Fruit fly (Drosophila melanogaster) whole organism, embryonic: ENCODE measurements around the gene CG10602.
A peak's percentile ranks its signal among the peaks of the same experiment; 100 is the strongest.

Source experiments
- Abd-B ChIP-seq: fragments of 200-800 bp; sonication (Bioruptor generic); optimal IDR thresholded peaks from 2 replicates; lab custom pipeline; 2018; ENCODE audit warnings: missing biosample characterization, mild to moderate bottlenecking, missing genetic modification characterization, moderate library complexity
- Antp ChIP-seq: fragments of 200-800 bp; sonication (Bioruptor generic); optimal IDR thresholded peaks from 3 replicates; lab custom pipeline; 2016; ENCODE audit warnings: missing biosample characterization, missing genetic modification characterization
- Bdp1 ChIP-seq: fragments of 200-800 bp; sonication (Bioruptor generic); optimal IDR thresholded peaks from 3 replicates; lab custom pipeline; 2016; ENCODE audit warnings: missing biosample characterization, missing genetic modification characterization
- CG10209 ChIP-seq: fragments of 200-800 bp; sonication (Bioruptor generic); optimal IDR thresholded peaks from 3 replicates; lab custom pipeline; 2017; ENCODE audit warnings: missing biosample characterization, mild to moderate bottlenecking, missing genetic modification characterization, missing genetic modification reagents
- CG10979 ChIP-seq: fragments of 200-800 bp; sonication (Bioruptor generic); optimal IDR thresholded peaks from 2 replicates; lab custom pipeline; 2018; ENCODE audit warnings: missing biosample characterization, mild to moderate bottlenecking, missing genetic modification characterization, moderate library complexity
- CG12155 ChIP-seq: fragments of 200-800 bp; sonication (Bioruptor generic); optimal IDR thresholded peaks from 3 replicates; lab custom pipeline; 2016; ENCODE audit warnings: missing biosample characterization, missing genetic modification characterization
- CG12236 ChIP-seq: fragments of 200-800 bp; sonication (Bioruptor generic); optimal IDR thresholded peaks from 2 replicates; lab custom pipeline; 2016; ENCODE audit warnings: missing biosample characterization, missing genetic modification characterization
- CG12391 ChIP-seq: fragments of 200-800 bp; sonication (Bioruptor generic); optimal IDR thresholded peaks from 3 replicates; lab custom pipeline; 2018; ENCODE audit warnings: missing biosample characterization, mild to moderate bottlenecking, missing genetic modification characterization, moderate library complexity
- CG12659 ChIP-seq: fragments of 200-800 bp; sonication (Bioruptor generic); optimal IDR thresholded peaks from 3 replicates; lab custom pipeline; 2017; ENCODE audit warnings: mild to moderate bottlenecking, missing biosample characterization, missing genetic modification reagents, missing genetic modification characterization
- CG13894 ChIP-seq: fragments of 200-800 bp; sonication (Bioruptor generic); optimal IDR thresholded peaks from 3 replicates; lab custom pipeline; 2018; ENCODE audit warnings: missing biosample characterization, mild to moderate bottlenecking, missing genetic modification characterization, moderate library complexity
- CG1529 ChIP-seq: fragments of 200-800 bp; sonication (Bioruptor generic); optimal IDR thresholded peaks from 3 replicates; lab custom pipeline; 2018; ENCODE audit warnings: missing biosample characterization, missing genetic modification characterization
- CG17385 ChIP-seq: fragments of 200-800 bp; sonication (Bioruptor generic); optimal IDR thresholded peaks from 3 replicates; lab custom pipeline; 2018; ENCODE audit warnings: missing biosample characterization, mild to moderate bottlenecking, missing genetic modification characterization
- CG18619 ChIP-seq: fragments of 200-800 bp; sonication (Bioruptor generic); optimal IDR thresholded peaks from 3 replicates; lab custom pipeline; 2017; ENCODE audit warnings: missing biosample characterization, mild to moderate bottlenecking, missing genetic modification characterization
- CG2120 ChIP-seq: fragments of 200-800 bp; sonication (Bioruptor generic); optimal IDR thresholded peaks from 3 replicates; lab custom pipeline; 2016; ENCODE audit warnings: missing biosample characterization, missing genetic modification characterization
- CG2199 ChIP-seq: fragments of 200-800 bp; sonication (Bioruptor generic); IDR thresholded peaks from 3 replicates; pipeline ENCODE4 v1.3.6; 2022; ENCODE audit warnings: missing biosample characterization, missing genetic modification characterization
- CG34422 ChIP-seq: fragments of 200-800 bp; sonication (Bioruptor generic); IDR thresholded peaks from 3 replicates; pipeline ENCODE4 v1.3.6; 2022; ENCODE audit warnings: missing biosample characterization, missing genetic modification characterization
- CG4282 ChIP-seq: fragments of 200-800 bp; sonication (Bioruptor generic); optimal IDR thresholded peaks from 2 replicates; lab custom pipeline; 2016; ENCODE audit warnings: missing biosample characterization, missing genetic modification characterization
- CG6254 ChIP-seq: fragments of 200-800 bp; sonication (Bioruptor generic); optimal IDR thresholded peaks from 3 replicates; lab custom pipeline; 2017; ENCODE audit warnings: mild to moderate bottlenecking, missing biosample characterization, missing genetic modification reagents, missing genetic modification characterization
- CG7928 ChIP-seq: fragments of 200-800 bp; sonication (Bioruptor generic); optimal IDR thresholded peaks from 2 replicates; lab custom pipeline; 2017; ENCODE audit warnings: missing biosample characterization, mild to moderate bottlenecking, missing genetic modification characterization
- CG8388 ChIP-seq: fragments of 200-800 bp; sonication (Bioruptor generic); optimal IDR thresholded peaks from 2 replicates; lab custom pipeline; 2019; ENCODE audit warnings: missing biosample characterization, mild to moderate bottlenecking, missing genetic modification characterization, moderate library complexity
- E2f1 ChIP-seq: fragments of 200-800 bp; sonication (Bioruptor generic); IDR thresholded peaks from 2 replicates; pipeline ENCODE4 v1.3.6; 2022; ENCODE audit warnings: missing biosample characterization, missing genetic modification characterization
- Fer1 ChIP-seq: fragments of 200-800 bp; sonication (Bioruptor generic); optimal IDR thresholded peaks from 2 replicates; lab custom pipeline; 2017; ENCODE audit warnings: missing biosample characterization, mild to moderate bottlenecking, missing genetic modification characterization
- H15 ChIP-seq: fragments of 200-800 bp; sonication (Bioruptor generic); IDR thresholded peaks from 3 replicates; pipeline ENCODE4 v1.3.6; 2022; ENCODE audit warnings: missing biosample characterization, missing genetic modification characterization
- HLH54F ChIP-seq: fragments of 200-800 bp; sonication (Bioruptor generic); optimal IDR thresholded peaks from 3 replicates; lab custom pipeline; 2016; ENCODE audit warnings: missing biosample characterization, missing genetic modification characterization
- Hmr ChIP-seq: fragments of 200-800 bp; sonication (Bioruptor generic); optimal IDR thresholded peaks from 3 replicates; lab custom pipeline; 2017; ENCODE audit warnings: mild to moderate bottlenecking, missing biosample characterization, missing genetic modification reagents, missing genetic modification characterization
- Lhr ChIP-seq: fragments of 200-800 bp; sonication (Bioruptor generic); optimal IDR thresholded peaks from 3 replicates; lab custom pipeline; 2017; ENCODE audit warnings: mild to moderate bottlenecking, missing biosample characterization, missing genetic modification reagents, missing genetic modification characterization
- Oaz ChIP-seq: fragments of 200-800 bp; sonication (Bioruptor generic); IDR thresholded peaks from 2 replicates; pipeline ENCODE4 v1.3.6; 2022; ENCODE audit warnings: missing biosample characterization, missing genetic modification characterization
- Opbp ChIP-seq: fragments of 200-800 bp; sonication (Bioruptor generic); IDR thresholded peaks from 3 replicates; pipeline ENCODE4 v1.3.6; 2022; ENCODE audit warnings: missing biosample characterization, missing genetic modification characterization; ENCODE audit not compliant: partially characterized antibody
- Optix ChIP-seq: fragments of 200-800 bp; sonication (Bioruptor generic); IDR thresholded peaks from 3 replicates; pipeline ENCODE4 v1.3.6; 2022; ENCODE audit warnings: missing biosample characterization, missing genetic modification characterization
- PHDP ChIP-seq: fragments of 200-800 bp; sonication (Bioruptor generic); optimal IDR thresholded peaks from 3 replicates; lab custom pipeline; 2018; ENCODE audit warnings: missing biosample characterization, mild to moderate bottlenecking, missing genetic modification characterization, moderate library complexity
- bcd ChIP-seq: fragments of 200-800 bp; sonication (Bioruptor generic); optimal IDR thresholded peaks from 2 replicates; lab custom pipeline; 2017; ENCODE audit warnings: missing biosample characterization, mild to moderate bottlenecking, missing genetic modification characterization
- dati ChIP-seq: fragments of 200-800 bp; sonication (Bioruptor generic); IDR thresholded peaks from 2 replicates; pipeline ENCODE4 v1.3.6; 2022; ENCODE audit warnings: missing biosample characterization, missing genetic modification characterization
- dmrt99B ChIP-seq: fragments of 200-800 bp; sonication (Bioruptor generic); optimal IDR thresholded peaks from 2 replicates; lab custom pipeline; 2018; ENCODE audit warnings: missing biosample characterization, mild to moderate bottlenecking, missing genetic modification characterization, moderate library complexity
- fru ChIP-seq: fragments of >200 bp; optimal IDR thresholded peaks from 2 replicates; lab custom pipeline; 2017
- fu2 ChIP-seq: fragments of 200-800 bp; sonication (Bioruptor generic); optimal IDR thresholded peaks from 2 replicates; lab custom pipeline; 2016; ENCODE audit warnings: missing biosample characterization, missing genetic modification characterization
- gfzf ChIP-seq: fragments of 200-800 bp; sonication (Bioruptor generic); optimal IDR thresholded peaks from 2 replicates; lab custom pipeline; 2016; ENCODE audit warnings: missing biosample characterization, mild to moderate bottlenecking, missing genetic modification characterization, moderate library complexity
- hkb ChIP-seq, 2 experiments: fragments of 200-800 bp in 1 of 2; fragments of >200 bp in 1 of 2; sonication (Bioruptor generic) in 1 of 2; IDR thresholded peaks in 1 of 2; optimal IDR thresholded peaks in 1 of 2; 2 replicates each; pipeline versions ENCODE4 v1.3.6 to Lab custom; 2017 to 2022; ENCODE audit warnings: missing biosample characterization in 1 of 2, missing genetic modification characterization in 1 of 2
- inv ChIP-seq: fragments of 200-800 bp; sonication (Bioruptor generic); IDR thresholded peaks from 2 replicates; pipeline ENCODE4 v1.3.6; 2022; ENCODE audit warnings: missing biosample characterization, missing genetic modification characterization; ENCODE audit not compliant: partially characterized antibody
- ken ChIP-seq: fragments of 200-800 bp; sonication (Bioruptor generic); IDR thresholded peaks from 3 replicates; pipeline ENCODE4 v1.3.6; 2022; ENCODE audit warnings: missing biosample characterization, missing genetic modification characterization
- pan ChIP-seq, 4 experiments: fragments of >200 bp in 3 of 4; fragments of 200-800 bp in 1 of 4; sonication (Bioruptor generic) in 1 of 4; optimal IDR thresholded peaks in 3 of 4; IDR thresholded peaks in 1 of 4; 2 replicates each; pipeline versions ENCODE4 v1.3.6 to Lab custom; 2017 to 2022; ENCODE audit warnings: missing biosample characterization in 2 of 4, missing genetic modification characterization in 2 of 4, mixed read lengths in 1 of 4
- pb ChIP-seq: fragments of 200-800 bp; sonication (Bioruptor generic); optimal IDR thresholded peaks from 3 replicates; lab custom pipeline; 2016; ENCODE audit warnings: missing biosample characterization, missing genetic modification characterization
- phol ChIP-seq: fragments of 200-800 bp; sonication (Bioruptor generic); optimal IDR thresholded peaks from 3 replicates; lab custom pipeline; 2018; ENCODE audit warnings: missing biosample characterization, mild to moderate bottlenecking, missing genetic modification characterization, moderate library complexity
- pzg ChIP-seq: fragments of 200-800 bp; sonication (Bioruptor generic); optimal IDR thresholded peaks from 3 replicates; lab custom pipeline; 2018; ENCODE audit warnings: missing biosample characterization, mild to moderate bottlenecking, missing genetic modification characterization, moderate library complexity
- slbo ChIP-seq: fragments of 200-800 bp; sonication (Bioruptor generic); IDR thresholded peaks from 2 replicates; pipeline ENCODE4 v1.3.6; 2022; ENCODE audit warnings: missing biosample characterization, missing genetic modification characterization
- tup ChIP-seq: fragments of 200-800 bp; sonication (Bioruptor generic); optimal IDR thresholded peaks from 2 replicates; lab custom pipeline; 2016; ENCODE audit warnings: missing biosample characterization, mild to moderate bottlenecking, missing genetic modification characterization, moderate library complexity
- twi ChIP-seq: fragments of 200-800 bp; optimal IDR thresholded peaks from 2 replicates; lab custom pipeline; 2019; ENCODE audit warnings: missing biosample characterization, mild to moderate bottlenecking, missing genetic modification characterization, moderate library complexity
- tx ChIP-seq: fragments of 200-800 bp; sonication (Bioruptor generic); optimal IDR thresholded peaks from 2 replicates; lab custom pipeline; 2016; ENCODE audit warnings: missing biosample characterization, missing genetic modification characterization
- unc-4 ChIP-seq: fragments of 200-800 bp; sonication (Bioruptor generic); IDR thresholded peaks from 2 replicates; pipeline ENCODE4 v1.3.6; 2022; ENCODE audit warnings: missing biosample characterization, missing genetic modification characterization; ENCODE audit not compliant: partially characterized antibody
- zf30C ChIP-seq: fragments of 200-800 bp; sonication (Bioruptor generic); optimal IDR thresholded peaks from 3 replicates; lab custom pipeline; 2018; ENCODE audit warnings: missing biosample characterization, mild to moderate bottlenecking, missing genetic modification characterization

The CG10602 gene

DNA sequence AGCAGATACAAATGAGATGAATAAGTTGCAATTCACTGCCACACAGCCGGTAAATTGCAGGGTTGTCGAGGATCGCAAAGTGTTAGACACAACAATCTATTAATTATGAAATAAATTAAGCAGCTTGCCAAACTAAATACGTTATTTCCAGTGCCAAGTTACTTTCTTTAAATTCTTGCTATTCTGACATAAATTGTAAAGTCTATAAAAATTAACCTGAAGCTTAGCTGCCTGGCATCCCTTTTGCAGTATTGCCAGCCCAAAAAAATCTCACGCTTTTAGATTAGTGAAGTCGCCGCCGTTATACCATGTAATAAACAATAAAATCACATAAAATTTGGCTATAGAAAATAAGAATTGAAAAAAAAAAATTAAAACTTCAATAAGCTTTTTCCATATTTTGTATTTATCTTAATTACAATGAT, 1.4 kb downstream of the CG10602 start (continued):
- TF ChIP-seq pan (optimal IDR thresholded peaks at IDR 0.05; lab: Kevin White, UChicago) (no peak), pan (GFP tag; optimal IDR thresholded peaks at IDR 0.05 in 1 of 2, IDR thresholded peaks at IDR 0.05 in 1 of 2) (peak in 1 of 2 experiments; percentile 95), Optix (GFP tag; lab: Robert Waterston, UW) (peak; percentile 85), Fer1 (GFP tag; lab: Kevin White, UChicago) (peak; percentile 92), twi (tag; lab: Kevin White, UChicago) (peak; percentile 87), CG2120 (GFP tag; lab: Kevin White, UChicago) (peak; percentile 95), gfzf (no peak), fu2 (GFP tag; lab: Kevin White, UChicago) (peak; percentile 82), CG4282 (GFP tag; lab: Kevin White, UChicago) (peak; percentile 77), phol (tag; lab: Kevin White, UChicago) (peak; percentile 94), CG8388 (GFP tag; lab: Kevin White, UChicago) (peak; percentile 89), CG17385 (peak; percentile 91), Hmr (peak; percentile 92), CG10979 (tag; lab: Kevin White, UChicago) (peak; percentile 87), CG6254 (peak; percentile 84), CG10209 (GFP tag; lab: Kevin White, UChicago) (peak; percentile 91), CG12391 (tag; lab: Kevin White, UChicago) (peak; percentile 93), bcd (GFP tag; lab: Kevin White, UChicago) (peak; percentile 86), Oaz (peak; percentile 84), tx (peak; percentile 82), CG12659 (GFP tag; lab: Kevin White, UChicago) (peak; percentile 95), H15 (GFP tag; lab: Robert Waterston, UW) (peak; percentile 88), zf30C (no peak), CG13894 (tag; lab: Kevin White, UChicago) (peak; percentile 87), CG12236 (peak; percentile 74), pb (peak; percentile 53), HLH54F (GFP tag; lab: Kevin White, UChicago) (peak; percentile 92), PHDP (tag; lab: Kevin White, UChicago) (peak; percentile 95), fru (no peak), CG12155 (GFP tag; lab: Kevin White, UChicago) (peak; percentile 89), Bdp1 (peak; percentile 85), hkb (optimal IDR thresholded peaks at IDR 0.05; lab: Kevin White, UChicago) (no peak), hkb (GFP tag; IDR thresholded peaks at IDR 0.05; lab: Robert Waterston, UW) (peak; percentile 92), CG2199 (GFP tag; lab: Robert Waterston, UW) (peak; percentile 89), pzg (GFP tag; lab: Kevin White, UChicago) (peak; percentile 47), CG1529 (GFP tag; lab: Kevin White, UChicago) (peak; percentile 87), CG7928 (GFP tag; lab: Kevin White, UChicago) (peak; percentile 72), CG18619 (GFP tag; lab: Kevin White, UChicago) (peak; percentile 87), ken (GFP tag; lab: Robert Waterston, UW) (peak; percentile 94), slbo (GFP tag; lab: Robert Waterston, UW) (peak; percentile 94), Antp (GFP tag; lab: Kevin White, UChicago) (peak; percentile 69), Opbp (GFP tag; lab: Robert Waterston, UW) (no peak), dmrt99B (tag; lab: Kevin White, UChicago) (peak; percentile 90), tup (GFP tag; lab: Kevin White, UChicago) (peak; percentile 95), inv (no peak), E2f1 (GFP tag; lab: Robert Waterston, UW) (peak; percentile 86), CG34422 (peak; percentile 93), dati (GFP tag; lab: Robert Waterston, UW) (peak; percentile 73), Abd-B (GFP tag; lab: Kevin White, UChicago) (peak; percentile 87), unc-4 (GFP tag; lab: Robert Waterston, UW) (0 out of 2 replicates have a peak, but pooled peaks have one; percentile 32), Lhr (GFP tag; lab: Kevin White, UChicago) (peak; percentile 74)
